Worm (Caenorhabditis elegans) whole organism, young adult: ENCODE measurements around the gene rpb-12.

Experiments used
- B0019.2 ChIP-seq: fragments of 200-800 bp; sonication (Bioruptor generic); conservative IDR thresholded peaks from 2 replicates; pipeline ENCODE4 v1.3.6; 2022; ENCODE audit warnings: missing genetic modification reagents, missing genetic modification characterization, missing compliant biosample characterization
- F10E7.11 ChIP-seq: sonication (generic microtip); optimal IDR thresholded peaks from 2 replicates; lab custom pipeline; 2017; ENCODE audit warnings: mild to moderate bottlenecking, missing genetic modification characterization, moderate library complexity, missing compliant biosample characterization
- K12H6.12 ChIP-seq: fragments of 200-800 bp; sonication (Bioruptor generic); optimal IDR thresholded peaks from 2 replicates; lab custom pipeline; 2018; ENCODE audit warnings: mild to moderate bottlenecking, missing genetic modification characterization, missing compliant biosample characterization
- aptf-2 ChIP-seq: fragments of 200-800 bp; sonication (Bioruptor generic); conservative IDR thresholded peaks from 2 replicates; pipeline ENCODE4 v1.3.6; 2022; ENCODE audit warnings: missing genetic modification reagents, missing genetic modification characterization, missing compliant biosample characterization
- athp-1 ChIP-seq: sonication (generic microtip); optimal IDR thresholded peaks from 2 replicates; lab custom pipeline; 2017; ENCODE audit warnings: mild to moderate bottlenecking, missing genetic modification characterization, missing compliant biosample characterization
- egrh-3 ChIP-seq: fragments of 200-800 bp; sonication (Bioruptor generic); IDR thresholded peaks from 2 replicates; pipeline ENCODE4 v1.3.6; 2022; ENCODE audit warnings: missing genetic modification reagents, missing genetic modification characterization, missing compliant biosample characterization
- fkh-3 ChIP-seq: sonication (generic microtip); optimal IDR thresholded peaks from 2 replicates; lab custom pipeline; 2016; ENCODE audit warnings: mild to moderate bottlenecking, missing genetic modification characterization, missing compliant biosample characterization
- mxl-1 ChIP-seq: sonication (generic microtip); optimal IDR thresholded peaks from 2 replicates; lab custom pipeline; 2016; ENCODE audit warnings: missing genetic modification characterization, missing compliant biosample characterization
- pha-4 ChIP-seq: fragments of 150-350 bp; sonication (generic microtip); optimal IDR thresholded peaks from 2 replicates; lab custom pipeline; 2014; ENCODE audit warnings: missing biosample characterization, missing genetic modification reagents, missing genetic modification characterization
- sdz-38 ChIP-seq: sonication (generic microtip); optimal IDR thresholded peaks from 2 replicates; lab custom pipeline; 2016; ENCODE audit warnings: missing genotype, missing genetic modification characterization, missing compliant biosample characterization

- peak; percentile 79 for TF ChIP-seq mxl-1 (tag; lab: Kevin White, UChicago)
- peak; percentile 30 for TF ChIP-seq F10E7.11 (tag; lab: Kevin White, UChicago)
- no peak for TF ChIP-seq fkh-3 (tag; lab: Kevin White, UChicago)
- TF ChIP-seq athp-1 (tag; lab: Kevin White, UChicago), result no peak
- no peak for TF ChIP-seq B0019.2 (GFP tag; lab: Robert Waterston, UW)
- TF ChIP-seq K12H6.12 (tag; lab: Kevin White, UChicago), result no peak
- TF ChIP-seq egrh-3 (GFP tag; lab: Robert Waterston, UW), result no peak
- TF ChIP-seq pha-4, result no peak
- 0 out of 2 replicates have a peak, but pooled peaks have one; percentile 36 for TF ChIP-seq aptf-2 (GFP tag; lab: Robert Waterston, UW)
- TF ChIP-seq sdz-38 (tag; lab: Kevin White, UChicago), result no peak
Measured at ce11 chrIV:9191183-9191582, 44.5 kb upstream of the rpb-12 start.
